Worm (Caenorhabditis elegans): ENCODE measurements around the gene ZK550.2.
A peak's percentile ranks its signal among the peaks of the same experiment; 100 is the strongest.

Gene ZK550.2

DNA sequence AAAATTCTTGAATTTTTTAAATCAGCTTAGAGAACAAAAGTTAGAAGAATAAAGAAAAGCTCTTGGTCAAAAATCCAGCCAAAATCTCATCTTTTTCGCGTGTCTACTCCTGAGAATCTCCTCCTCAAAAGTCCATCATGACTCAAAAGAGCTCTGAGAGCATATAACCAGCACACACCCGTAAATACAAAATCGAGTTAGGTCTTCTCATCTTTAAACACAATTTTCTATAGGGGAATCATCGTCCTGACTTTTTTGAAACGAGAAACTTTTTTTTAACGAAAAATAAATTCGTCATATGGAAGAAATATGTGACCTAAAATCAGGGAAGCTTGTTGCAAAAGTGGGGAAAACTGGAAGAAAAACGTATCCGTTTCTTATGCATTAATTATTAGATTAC, 11.9 kb upstream of the ZK550.2 start:
- TF ChIP-seq nhr-76 (tag; optimal IDR thresholded peaks at IDR 0.05), result no peak
- TF ChIP-seq sptf-1 (tag; optimal IDR thresholded peaks at IDR 0.05), result no peak
- peak; percentile 91 for TF ChIP-seq ces-1 (GFP tag; optimal IDR thresholded peaks at IDR 0.05)
- TF ChIP-seq cnd-1 (tag; optimal IDR thresholded peaks at IDR 0.05), result no peak
- no peak for TF ChIP-seq ham-2 (GFP tag; optimal IDR thresholded peaks at IDR 0.05)

DNA sequence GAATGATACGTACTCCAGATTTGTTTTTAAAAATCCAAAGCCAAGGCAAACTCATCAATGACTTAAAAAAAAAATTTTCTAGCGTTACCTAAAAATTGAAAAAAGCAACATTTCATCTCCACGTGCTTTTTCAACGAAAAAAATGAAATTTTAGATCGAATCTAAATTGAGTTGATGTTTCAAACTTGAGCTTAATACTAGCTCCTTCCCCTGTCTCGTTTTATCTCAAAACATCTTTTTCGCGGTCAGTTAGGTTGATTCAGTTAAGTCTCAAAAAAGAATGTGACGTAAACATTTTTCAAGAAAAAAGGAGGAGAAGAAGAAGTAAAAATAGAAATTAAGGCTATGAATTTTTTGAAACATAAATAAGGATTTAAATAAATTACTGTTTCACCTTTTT, 8.4 kb upstream of the ZK550.2 start:
- TF ChIP-seq mab-5 (tag; optimal IDR thresholded peaks at IDR 0.05), result no peak
- peak; percentile 26 for TF ChIP-seq ces-1 (GFP tag; optimal IDR thresholded peaks at IDR 0.05)
- no peak for TF ChIP-seq flh-1 (GFP tag; optimal IDR thresholded peaks at IDR 0.05)
- TF ChIP-seq ceh-43 (GFP tag; optimal IDR thresholded peaks at IDR 0.05), result no peak
- no peak for TF ChIP-seq cnd-1 (tag; optimal IDR thresholded peaks at IDR 0.05)

DNA sequence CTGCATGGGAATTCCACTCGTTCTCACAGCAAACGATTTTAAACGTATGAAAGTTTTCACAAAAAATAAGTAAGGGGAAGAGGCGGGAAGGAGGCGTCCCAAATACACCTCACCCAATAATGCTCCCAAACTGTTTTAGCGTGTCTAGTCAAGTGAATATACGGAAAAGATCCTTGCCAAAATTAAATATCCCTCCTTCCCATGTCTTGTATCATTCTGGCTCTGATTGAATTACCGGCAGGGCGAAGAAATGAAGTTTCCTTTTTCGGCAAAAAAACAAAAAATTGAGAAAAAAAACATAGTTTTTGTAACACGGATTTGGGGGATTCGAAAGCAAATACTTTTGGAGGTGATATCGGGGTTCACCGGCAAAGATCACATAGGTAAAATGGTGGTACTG, 6.4 kb upstream of the ZK550.2 start:
- TF ChIP-seq ces-1 (GFP tag; optimal IDR thresholded peaks at IDR 0.05) (peak; percentile 60), unc-62 (GFP tag; optimal IDR thresholded peaks at IDR 0.05) (no peak)

DNA sequence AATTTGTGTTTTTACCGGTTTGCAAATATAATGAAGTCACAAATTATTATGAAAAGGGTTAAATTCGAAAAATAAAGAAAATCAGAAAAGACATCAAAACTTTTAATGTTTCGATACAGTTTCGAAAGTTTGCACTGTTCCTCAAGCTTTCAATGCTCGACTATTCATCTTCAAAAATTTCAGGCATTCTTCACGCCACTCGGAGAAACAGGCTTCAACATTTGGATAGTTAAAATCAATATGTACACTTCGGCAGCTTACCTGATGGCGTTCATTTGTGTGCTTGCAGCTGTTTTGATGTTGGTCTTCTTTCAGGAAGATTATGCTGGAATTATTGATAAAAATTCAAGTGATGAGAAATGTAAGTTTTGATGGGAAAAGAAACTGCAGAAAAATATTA, 1.8 kb downstream of the ZK550.2 start:
- no peak for TF ChIP-seq elt-3 (tag; optimal IDR thresholded peaks at IDR 0.05)
- TF ChIP-seq snpc-4 (tag; optimal IDR thresholded peaks at IDR 0.05), result no peak
- TF ChIP-seq bed-3 (GFP tag; optimal IDR thresholded peaks at IDR 0.05), result no peak
- TF ChIP-seq unc-39 (tag; optimal IDR thresholded peaks at IDR 0.05), result no peak
- TF ChIP-seq mab-5 (tag; optimal IDR thresholded peaks at IDR 0.05), result no peak
- no peak for TF ChIP-seq sem-2 (GFP tag; optimal IDR thresholded peaks at IDR 0.05)
- no peak for TF ChIP-seq zip-8 (tag; optimal IDR thresholded peaks at IDR 0.05)
- no peak for TF ChIP-seq M03D4.4 (tag; optimal IDR thresholded peaks at IDR 0.05)
- no peak for TF ChIP-seq tbx-8 (GFP tag; optimal IDR thresholded peaks at IDR 0.05)
- no peak for TF ChIP-seq pha-4 (tag; optimal IDR thresholded peaks at IDR 0.05)
- no peak for TF ChIP-seq hlh-1 (tag; optimal IDR thresholded peaks at IDR 0.05)

DNA sequence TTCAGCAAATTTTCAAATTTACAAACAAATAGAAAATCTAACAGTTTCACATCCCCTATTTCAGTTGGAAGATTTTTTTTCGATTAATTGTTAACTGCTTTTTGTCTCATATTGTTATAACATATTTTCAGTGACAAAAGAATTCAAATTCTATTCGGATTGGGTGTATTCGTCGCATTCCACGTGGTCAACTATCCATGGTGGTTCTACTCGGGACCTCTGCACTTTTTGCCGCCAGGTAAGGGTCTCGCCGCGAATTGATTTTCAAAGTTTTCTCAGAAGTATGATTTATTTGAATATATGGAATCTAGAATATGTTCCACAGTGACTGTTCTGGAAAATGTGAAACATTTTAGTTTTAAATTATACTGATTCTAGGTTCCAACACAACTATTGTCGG, 3.2 kb downstream of the ZK550.2 start:
- TF ChIP-seq lin-13 (tag; optimal IDR thresholded peaks at IDR 0.05) (no peak), cnd-1 (tag; optimal IDR thresholded peaks at IDR 0.05) (no peak), ceh-83 (GFP tag; optimal IDR thresholded peaks at IDR 0.05) (no peak), bed-3 (GFP tag; optimal IDR thresholded peaks at IDR 0.05) (no peak), M03D4.4 (tag; optimal IDR thresholded peaks at IDR 0.05) (no peak), ces-1 (GFP tag; optimal IDR thresholded peaks at IDR 0.05) (no peak), lsy-2 (tag; optimal IDR thresholded peaks at IDR 0.05) (no peak), elt-1 (tag; optimal IDR thresholded peaks at IDR 0.05; ENCODE audit: borderline replicate concordance, insufficient read depth) (no peak)

DNA sequence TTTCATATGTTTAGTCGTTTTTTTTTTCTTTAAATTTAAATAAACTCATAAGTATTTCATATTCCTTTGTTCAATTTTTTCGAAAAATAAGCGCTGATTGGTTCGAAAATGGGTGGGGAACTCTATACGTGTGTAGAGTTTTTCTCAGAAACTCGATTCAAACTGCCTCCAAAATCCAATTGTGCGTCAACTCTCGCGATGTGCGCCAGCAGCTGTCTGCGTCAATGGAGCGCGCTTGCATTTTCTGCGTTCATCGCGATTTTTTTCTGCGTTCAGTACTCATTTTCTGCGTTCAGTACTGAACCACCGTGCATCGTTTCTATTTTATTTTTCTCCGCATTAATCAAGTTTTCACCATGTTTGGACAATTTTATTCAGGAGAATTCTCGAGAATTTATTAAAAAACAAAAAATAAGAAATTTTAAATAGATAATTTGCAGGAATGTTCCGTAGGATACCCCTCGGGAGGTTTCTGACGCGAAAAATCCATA, 4.4 kb downstream of the ZK550.2 start, which contains the start of gene eelo-2:
TSS of gene eelo-2 (plus strand) at position 441 of the 491 bp plus-strand sequence.
- TF ChIP-seq mab-5 (tag; optimal IDR thresholded peaks at IDR 0.05) (peak; percentile 78), ztf-11 (tag; optimal IDR thresholded peaks at IDR 0.05) (peak; percentile 79), lsy-2 (tag; optimal IDR thresholded peaks at IDR 0.05) (peak; percentile 91), drap-1 (GFP tag; optimal IDR thresholded peaks at IDR 0.05) (peak; percentile 81), unc-39 (tag; optimal IDR thresholded peaks at IDR 0.05) (peak; percentile 19), nhr-76 (tag; optimal IDR thresholded peaks at IDR 0.05) (no peak), ceh-43 (GFP tag; optimal IDR thresholded peaks at IDR 0.05) (peak; percentile 48), blmp-1 (tag; optimal IDR thresholded peaks at IDR 0.05) (no peak), bed-3 (GFP tag; optimal IDR thresholded peaks at IDR 0.05) (no peak), lin-32 (GFP tag; optimal IDR thresholded peaks at IDR 0.05) (no peak), elt-3 (tag; optimal IDR thresholded peaks at IDR 0.05) (no peak), nhr-237 (tag; optimal IDR thresholded peaks at IDR 0.05) (peak; percentile 97), unc-62 (GFP tag; optimal IDR thresholded peaks at IDR 0.05) (peak; percentile 71), cnd-1 (tag; optimal IDR thresholded peaks at IDR 0.05) (peak; percentile 81), mls-2 (tag; optimal IDR thresholded peaks at IDR 0.05) (peak; percentile 72), sem-2 (GFP tag; optimal IDR thresholded peaks at IDR 0.05) (no peak), nhr-2 (tag; optimal IDR thresholded peaks at IDR 0.05) (peak; percentile 60), zip-8 (tag; optimal IDR thresholded peaks at IDR 0.05) (no peak), snpc-4 (tag; optimal IDR thresholded peaks at IDR 0.05) (no peak), M03D4.4 (tag; optimal IDR thresholded peaks at IDR 0.05) (peak; percentile 73), sptf-1 (tag; optimal IDR thresholded peaks at IDR 0.05) (peak; percentile 90), elt-1 (tag; optimal IDR thresholded peaks at IDR 0.05; ENCODE audit: borderline replicate concordance, insufficient read depth) (peak; percentile 46), unc-120 (tag; optimal IDR thresholded peaks at IDR 0.05; ENCODE audit: poor library complexity, severe bottlenecking) (peak; percentile 17), flh-1 (GFP tag; optimal IDR thresholded peaks at IDR 0.05) (no peak), ceh-39 (tag; optimal IDR thresholded peaks at IDR 0.05) (peak; percentile 80), tbx-8 (GFP tag; optimal IDR thresholded peaks at IDR 0.05) (no peak), pha-4 (tag; optimal IDR thresholded peaks at IDR 0.05) (peak; percentile 99), mep-1 (tag; optimal IDR thresholded peaks at IDR 0.05) (peak; percentile 98), nhr-12 (tag; optimal IDR thresholded peaks at IDR 0.05) (no peak), ceh-83 (GFP tag; optimal IDR thresholded peaks at IDR 0.05) (no peak), nhr-28 (tag; optimal IDR thresholded peaks at IDR 0.05) (no peak), ham-2 (GFP tag; optimal IDR thresholded peaks at IDR 0.05) (no peak), lin-13 (tag; optimal IDR thresholded peaks at IDR 0.05) (peak; percentile 99), hlh-1 (tag; optimal IDR thresholded peaks at IDR 0.05) (peak; percentile 73), ces-1 (GFP tag; optimal IDR thresholded peaks at IDR 0.05) (peak; percentile 78)

All from whole organism, mixed stage, embryonic.